Worm (Caenorhabditis elegans) whole organism, L4/young adult: ENCODE results near the gene pot-3.

Experiments used
- W03F9.2 ChIP-seq: fragments of 150-350 bp; optimal IDR thresholded peaks from 2 replicates; lab custom pipeline; 2014; ENCODE audit warnings: missing biosample characterization, missing genetic modification characterization
- dao-5 ChIP-seq: sonication (generic microtip); optimal IDR thresholded peaks from 2 replicates; lab custom pipeline; 2016; ENCODE audit warnings: missing genotype, missing genetic modification characterization, moderate library complexity, missing compliant biosample characterization
- him-1 ChIP-seq: sonication (generic microtip); optimal IDR thresholded peaks from 2 replicates; lab custom pipeline; 2016; ENCODE audit warnings: missing genotype, missing genetic modification reagents, missing genetic modification characterization, missing compliant biosample characterization

DNA sequence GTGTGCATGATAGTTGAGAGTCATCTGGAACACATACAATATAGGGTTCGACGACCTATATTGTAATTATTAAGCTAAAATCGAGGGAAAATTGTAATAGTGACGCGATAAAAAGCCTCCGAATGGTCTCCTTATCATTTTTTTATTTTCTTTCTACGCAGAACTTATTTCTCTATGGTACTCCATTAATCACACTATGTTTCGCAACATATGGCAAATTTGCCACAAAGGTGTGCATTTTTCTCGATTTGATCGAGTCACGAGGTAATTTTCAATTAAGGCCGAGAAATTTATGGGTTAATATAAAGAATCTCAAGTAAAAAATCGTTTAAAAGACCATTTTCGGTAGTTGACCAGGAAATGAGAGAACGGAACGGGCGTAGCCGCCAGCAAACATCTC is 18.0 kb upstream of the pot-3 start, which contains the start of gene dbn-1:
- TF ChIP-seq dao-5 (tag; lab: Kevin White, UChicago) (no peak), W03F9.2 (tag; lab: Kevin White, UChicago) (no peak), him-1 (tag; lab: Kevin White, UChicago) (no peak)
